Worm (Caenorhabditis elegans) whole organism, L1 larva: ENCODE data around the gene T28B11.1.
A peak's percentile ranks its signal among the peaks of the same experiment; 100 is the strongest.

ENCODE experiments used
- C34B4.2 ChIP-seq: sonication (generic microtip); optimal IDR thresholded peaks from 2 replicates; lab custom pipeline; 2017; ENCODE audit warnings: mild to moderate bottlenecking, missing genetic modification characterization, missing compliant biosample characterization
- aha-1 ChIP-seq: fragments of 150-350 bp; optimal IDR thresholded peaks from 2 replicates; lab custom pipeline; 2014; ENCODE audit warnings: missing biosample characterization, missing genetic modification characterization
- alr-1 ChIP-seq: fragments of 200-800 bp; sonication (Bioruptor generic); optimal IDR thresholded peaks from 2 replicates; lab custom pipeline; 2018; ENCODE audit warnings: borderline replicate concordance, mild to moderate bottlenecking, missing genetic modification characterization, missing compliant biosample characterization
- aly-2 ChIP-seq: fragments of 150-350 bp; optimal IDR thresholded peaks from 2 replicates; lab custom pipeline; 2014; ENCODE audit warnings: missing biosample characterization, missing genetic modification characterization
- ama-1 ChIP-seq: fragments of 150-350 bp; optimal IDR thresholded peaks from 2 replicates; lab custom pipeline; 2014
- ceh-63 ChIP-seq: fragments of 200-800 bp; sonication (Bioruptor generic); optimal IDR thresholded peaks from 2 replicates; lab custom pipeline; 2018; ENCODE audit warnings: mild to moderate bottlenecking, missing genetic modification characterization, missing compliant biosample characterization
- ceh-8 ChIP-seq: fragments of 200-800 bp; sonication (Bioruptor generic); optimal IDR thresholded peaks from 2 replicates; lab custom pipeline; 2018; ENCODE audit warnings: mild to moderate bottlenecking, missing genetic modification characterization, moderate library complexity, missing compliant biosample characterization
- ceh-82 ChIP-seq, 3 experiments: fragments of 150-350 bp in 1 of 3; sonication (generic microtip) in 2 of 3; optimal IDR thresholded peaks; 2 replicates each; lab custom pipeline; 2014 to 2017; ENCODE audit warnings: missing biosample characterization in 3 of 3, missing genetic modification characterization in 3 of 3
- ceh-90 ChIP-seq: sonication (generic microtip); optimal IDR thresholded peaks from 2 replicates; lab custom pipeline; 2016; ENCODE audit warnings: missing genetic modification characterization, missing compliant biosample characterization
- ces-1 ChIP-seq: fragments of 150-350 bp; optimal IDR thresholded peaks from 2 replicates; lab custom pipeline; 2014; ENCODE audit warnings: missing biosample characterization, missing genetic modification reagents, missing genetic modification characterization
- egl-13 ChIP-seq: sonication (generic microtip); optimal IDR thresholded peaks from 2 replicates; lab custom pipeline; 2016; ENCODE audit warnings: missing genotype, missing genetic modification reagents, missing genetic modification characterization, missing compliant biosample characterization
- egl-27 ChIP-seq, 2 experiments: fragments of 150-350 bp in 1 of 2; sonication (generic microtip); optimal IDR thresholded peaks; 3 replicates each; lab custom pipeline; 2017 to 2018; ENCODE audit warnings: missing biosample characterization in 2 of 2, missing genetic modification characterization in 2 of 2, missing genetic modification reagents in 2 of 2
- elt-3 ChIP-seq, 6 experiments: fragments of 150-350 bp in 1 of 6; sonication (generic microtip); optimal IDR thresholded peaks; 2 replicates each; lab custom pipeline; 2017 to 2018; ENCODE audit warnings: missing biosample characterization in 6 of 6, missing genetic modification characterization in 6 of 6, inconsistent platforms in 1 of 6
- ets-5 ChIP-seq: fragments of 200-800 bp; sonication (Bioruptor generic); IDR thresholded peaks from 2 replicates; pipeline ENCODE4 v1.3.6; 2022; ENCODE audit warnings: missing genetic modification characterization, missing compliant biosample characterization
- fkh-4 ChIP-seq: sonication (generic microtip); optimal IDR thresholded peaks from 2 replicates; lab custom pipeline; 2016; ENCODE audit warnings: missing compliant biosample characterization, missing genetic modification characterization, borderline replicate concordance
- fos-1 ChIP-seq: fragments of 150-350 bp; optimal IDR thresholded peaks from 2 replicates; lab custom pipeline; 2014; ENCODE audit warnings: missing biosample characterization, missing genetic modification characterization
- hlh-17 ChIP-seq: fragments of 200-800 bp; sonication (Bioruptor generic); optimal IDR thresholded peaks from 2 replicates; lab custom pipeline; 2018; ENCODE audit warnings: missing genetic modification characterization, mild to moderate bottlenecking, missing compliant biosample characterization, moderate library complexity, borderline replicate concordance
- hlh-4 ChIP-seq: sonication (generic microtip); optimal IDR thresholded peaks from 2 replicates; lab custom pipeline; 2016; ENCODE audit warnings: mild to moderate bottlenecking, missing genetic modification characterization, missing compliant biosample characterization
- irx-1 ChIP-seq: sonication (generic microtip); optimal IDR thresholded peaks from 2 replicates; lab custom pipeline; 2016; ENCODE audit warnings: missing genetic modification characterization, missing compliant biosample characterization
- isw-1 ChIP-seq: fragments of 200-800 bp; sonication (Bioruptor generic); IDR thresholded peaks from 2 replicates; pipeline ENCODE4 v1.3.6; 2022; ENCODE audit warnings: missing genetic modification characterization, missing compliant biosample characterization
- jun-1 ChIP-seq: fragments of 150-350 bp; optimal IDR thresholded peaks from 2 replicates; lab custom pipeline; 2014; ENCODE audit warnings: missing biosample characterization, missing genetic modification reagents, missing genetic modification characterization
- lin-13 ChIP-seq: fragments of 150-350 bp; optimal IDR thresholded peaks from 2 replicates; lab custom pipeline; 2014; ENCODE audit warnings: missing biosample characterization, missing genetic modification reagents, missing genetic modification characterization
- lir-3 ChIP-seq: sonication (generic microtip); optimal IDR thresholded peaks from 2 replicates; lab custom pipeline; 2016; ENCODE audit warnings: mild to moderate bottlenecking, missing genetic modification characterization, moderate library complexity, missing compliant biosample characterization; ENCODE audit not compliant: poor library complexity
- lsy-2 ChIP-seq, 2 experiments: fragments of 150-350 bp; optimal IDR thresholded peaks; 2 replicates each; lab custom pipeline; 2014; ENCODE audit warnings: missing biosample characterization in 2 of 2, missing genetic modification characterization in 2 of 2
- mab-9 ChIP-seq: fragments of 200-800 bp; sonication (Bioruptor generic); IDR thresholded peaks from 2 replicates; pipeline ENCODE4 v1.3.6; 2022; ENCODE audit warnings: missing genetic modification reagents, missing genetic modification characterization, missing compliant biosample characterization
- mdl-1 ChIP-seq, 2 experiments: fragments of 150-350 bp; optimal IDR thresholded peaks; 2 replicates each; lab custom pipeline; 2014 to 2017; ENCODE audit warnings: missing biosample characterization in 2 of 2, missing genetic modification characterization in 2 of 2, inconsistent platforms in 1 of 2
- mef-2 ChIP-seq: fragments of 150-350 bp; optimal IDR thresholded peaks from 2 replicates; lab custom pipeline; 2014; ENCODE audit warnings: missing biosample characterization, missing genetic modification characterization
- mep-1 ChIP-seq: fragments of 150-350 bp; optimal IDR thresholded peaks from 2 replicates; lab custom pipeline; 2014; ENCODE audit warnings: missing biosample characterization, missing genetic modification characterization
- nhr-12 ChIP-seq: sonication (generic microtip); optimal IDR thresholded peaks from 2 replicates; lab custom pipeline; 2017; ENCODE audit warnings: missing biosample characterization, missing genetic modification characterization
- nhr-19 ChIP-seq: fragments of 200-800 bp; sonication (Bioruptor generic); conservative IDR thresholded peaks from 2 replicates; pipeline ENCODE4 v1.3.6; 2022; ENCODE audit warnings: missing genetic modification characterization, missing compliant biosample characterization
- nhr-237 ChIP-seq: fragments of 150-350 bp; optimal IDR thresholded peaks from 2 replicates; lab custom pipeline; 2014; ENCODE audit warnings: missing biosample characterization, missing genetic modification characterization
- nhr-28 ChIP-seq: fragments of 150-350 bp; optimal IDR thresholded peaks from 2 replicates; lab custom pipeline; 2014; ENCODE audit warnings: missing biosample characterization, missing genetic modification characterization
- nhr-47 ChIP-seq: sonication (generic microtip); optimal IDR thresholded peaks from 2 replicates; lab custom pipeline; 2016; ENCODE audit warnings: mild to moderate bottlenecking, missing genetic modification characterization, moderate library complexity, missing compliant biosample characterization
- nhr-71 ChIP-seq: sonication (generic microtip); optimal IDR thresholded peaks from 2 replicates; lab custom pipeline; 2016; ENCODE audit warnings: mild to moderate bottlenecking, missing genetic modification characterization, moderate library complexity, missing compliant biosample characterization
- nhr-77 ChIP-seq: fragments of 150-350 bp; optimal IDR thresholded peaks from 2 replicates; lab custom pipeline; 2014; ENCODE audit warnings: missing biosample characterization, missing genetic modification characterization
- nhr-85 ChIP-seq: sonication (generic microtip); peaks from one replicate; lab custom pipeline; 2016; ENCODE audit warnings: missing genetic modification characterization, inconsistent platforms, missing compliant biosample characterization
- pag-3 ChIP-seq: sonication (generic microtip); optimal IDR thresholded peaks from 2 replicates; lab custom pipeline; 2017; ENCODE audit warnings: missing genetic modification characterization, mild to moderate bottlenecking, missing compliant biosample characterization, antibody characterized with exemption, borderline replicate concordance; ENCODE audit not compliant: insufficient read depth
- rnt-1 ChIP-seq: sonication (generic microtip); optimal IDR thresholded peaks from 2 replicates; lab custom pipeline; 2016; ENCODE audit warnings: mild to moderate bottlenecking, missing genetic modification characterization, moderate library complexity, missing compliant biosample characterization
- skn-1 ChIP-seq: fragments of 150-350 bp; optimal IDR thresholded peaks from 2 replicates; lab custom pipeline; 2014; ENCODE audit warnings: missing biosample characterization, missing genetic modification characterization
- snpc-4 ChIP-seq: fragments of 150-350 bp; optimal IDR thresholded peaks from 2 replicates; lab custom pipeline; 2014; ENCODE audit warnings: missing biosample characterization, missing genetic modification characterization
- snu-23 ChIP-seq: sonication (generic microtip); optimal IDR thresholded peaks from 2 replicates; lab custom pipeline; 2016; ENCODE audit warnings: missing genetic modification characterization, missing compliant biosample characterization
- sox-4 ChIP-seq: sonication (generic microtip); optimal IDR thresholded peaks from 2 replicates; lab custom pipeline; 2016; ENCODE audit warnings: missing genetic modification characterization, missing compliant biosample characterization
- sup-37 ChIP-seq: fragments of 200-800 bp; sonication (Bioruptor generic); optimal IDR thresholded peaks from 2 replicates; lab custom pipeline; 2018; ENCODE audit warnings: mild to moderate bottlenecking, missing genetic modification characterization, missing compliant biosample characterization
- swsn-7 ChIP-seq: sonication (generic microtip); optimal IDR thresholded peaks from 2 replicates; lab custom pipeline; 2016; ENCODE audit warnings: missing genetic modification characterization, missing compliant biosample characterization
- tbx-2 ChIP-seq: sonication (generic microtip); optimal IDR thresholded peaks from 2 replicates; lab custom pipeline; 2016; ENCODE audit warnings: missing genetic modification characterization, missing compliant biosample characterization
- tlp-1 ChIP-seq: fragments of 150-350 bp; optimal IDR thresholded peaks from 2 replicates; lab custom pipeline; 2014; ENCODE audit warnings: missing biosample characterization, missing genetic modification characterization
- unc-30 ChIP-seq: sonication (generic microtip); optimal IDR thresholded peaks from 2 replicates; lab custom pipeline; 2017; ENCODE audit warnings: missing biosample characterization, missing genetic modification characterization
- unc-86 ChIP-seq: sonication (generic microtip); optimal IDR thresholded peaks from 2 replicates; lab custom pipeline; 2016; ENCODE audit warnings: missing genetic modification characterization, missing compliant biosample characterization
- unc-98 ChIP-seq: fragments of 200-800 bp; sonication (Bioruptor generic); IDR thresholded peaks from 2 replicates; pipeline ENCODE4 v1.3.6; 2022; ENCODE audit warnings: missing genetic modification characterization, missing compliant biosample characterization
- xbp-1 ChIP-seq: sonication (generic microtip); optimal IDR thresholded peaks from 2 replicates; lab custom pipeline; 2016; ENCODE audit warnings: missing genetic modification characterization, missing compliant biosample characterization
- zag-1 ChIP-seq: fragments of 150-350 bp; optimal IDR thresholded peaks from 2 replicates; lab custom pipeline; 2014; ENCODE audit warnings: missing biosample characterization, missing genetic modification characterization
- zip-4 ChIP-seq: fragments of 200-800 bp; sonication (Bioruptor generic); optimal IDR thresholded peaks from 2 replicates; lab custom pipeline; 2018; ENCODE audit warnings: mild to moderate bottlenecking, missing genetic modification characterization, moderate library complexity, missing compliant biosample characterization
- ztf-11 ChIP-seq, 2 experiments: sonication (generic microtip); optimal IDR thresholded peaks; 2 replicates each; lab custom pipeline; 2016 to 2017; ENCODE audit warnings: missing genetic modification characterization in 2 of 2, missing biosample characterization in 1 of 2, missing compliant biosample characterization in 1 of 2
- ztf-4 ChIP-seq: fragments of 150-350 bp; optimal IDR thresholded peaks from 2 replicates; lab custom pipeline; 2014; ENCODE audit warnings: missing biosample characterization, missing genetic modification characterization

The T28B11.1 gene

ce11 chrV:10723181-10723580 is 9.0 kb downstream of the T28B11.1 start (continued):
- TF ChIP-seq jun-1 (tag; lab: Kevin White, UChicago) (peak; percentile 48), ztf-11 (tag; optimal IDR thresholded peaks at IDR 0.05; lab: Kevin White, UChicago) (no peak), sox-4 (tag; lab: Kevin White, UChicago) (no peak), hlh-17 (no peak), C34B4.2 (no peak), swsn-7 (tag; lab: Kevin White, UChicago) (no peak), elt-3 (tag; optimal IDR thresholded peaks at IDR 0.05; lab: Kevin White, UChicago) (no peak), ceh-82 (tag; optimal IDR thresholded peaks at IDR 0.05; lab: Kevin White, UChicago) (no peak), xbp-1 (tag; lab: Kevin White, UChicago) (no peak), nhr-77 (tag; lab: Kevin White, UChicago) (peak; percentile 23), nhr-12 (no peak), ceh-8 (GFP tag; lab: Kevin White, UChicago) (no peak), egl-13 (peak; percentile 27), lsy-2 (tag; optimal IDR thresholded peaks at IDR 0.05; lab: Kevin White, UChicago) (peak in 1 of 2 experiments; percentile 30), nhr-19 (GFP tag; lab: Robert Waterston, UW) (no peak), aha-1 (tag; lab: Kevin White, UChicago) (no peak), fkh-4 (tag; lab: Kevin White, UChicago) (no peak), hlh-4 (tag; lab: Kevin White, UChicago) (no peak), lir-3 (tag; lab: Kevin White, UChicago) (no peak), tlp-1 (tag; lab: Kevin White, UChicago) (no peak), ztf-4 (tag; lab: Kevin White, UChicago) (no peak), ces-1 (GFP tag; lab: Kevin White, UChicago) (no peak), ama-1 (lab: Kevin White, UChicago) (no peak), isw-1 (GFP tag; lab: Robert Waterston, UW) (no peak), egl-27 (tag; optimal IDR thresholded peaks at IDR 0.05; lab: Kevin White, UChicago) (no peak), tbx-2 (tag; lab: Kevin White, UChicago) (no peak), unc-98 (GFP tag; lab: Robert Waterston, UW) (no peak), mab-9 (GFP tag; lab: Robert Waterston, UW) (no peak), skn-1 (tag; lab: Kevin White, UChicago) (peak; percentile 51), nhr-71 (tag; lab: Kevin White, UChicago) (peak; percentile 57), fos-1 (tag; lab: Kevin White, UChicago) (no peak), lin-13 (GFP tag; lab: Kevin White, UChicago) (no peak), nhr-47 (tag; lab: Kevin White, UChicago) (peak; percentile 40), zag-1 (tag; lab: Kevin White, UChicago) (no peak), ets-5 (GFP tag; lab: Robert Waterston, UW) (no peak), nhr-28 (tag; lab: Kevin White, UChicago) (no peak), pag-3 (tag; lab: Kevin White, UChicago) (no peak), unc-86 (tag; lab: Kevin White, UChicago) (peak; percentile 25), aly-2 (tag; lab: Kevin White, UChicago) (no peak), mep-1 (peak; percentile 4), rnt-1 (tag; lab: Kevin White, UChicago) (no peak), snpc-4 (no peak), mdl-1 (tag; optimal IDR thresholded peaks at IDR 0.05; lab: Kevin White, UChicago) (peak in 1 of 2 experiments; percentile 58), nhr-85 (peak; percentile 53), mef-2 (tag; lab: Kevin White, UChicago) (no peak), irx-1 (no peak), unc-30 (tag; lab: Kevin White, UChicago) (no peak), ceh-90 (tag; lab: Kevin White, UChicago) (no peak), snu-23 (no peak), zip-4 (no peak), alr-1 (tag; lab: Kevin White, UChicago) (no peak), sup-37 (GFP tag; lab: Kevin White, UChicago) (no peak), nhr-237 (tag; lab: Kevin White, UChicago) (no peak), ceh-63 (GFP tag; lab: Kevin White, UChicago) (no peak)
